Worm (Caenorhabditis elegans): ENCODE results near the gene Y54G2A.15.
"Not testable (repeated sequence)": the region's sequence is repeated elsewhere in the genome, so short reads cannot be mapped to it uniquely, and the experiment has no call there.

The Y54G2A.15 gene

ce11 chrIV:2805525-2805924, 38.3 kb downstream of the Y54G2A.15 start, which contains the start of gene Y54G2A.45 (continued):
- TF ChIP-seq mml-1 (tag; optimal IDR thresholded peaks at IDR 0.05), result no peak
- TF ChIP-seq fos-1 (tag; optimal IDR thresholded peaks at IDR 0.05), result no peak
- no peak for TF ChIP-seq nhr-28 (tag; optimal IDR thresholded peaks at IDR 0.05)
- no peak for TF ChIP-seq eor-1 (tag; optimal IDR thresholded peaks at IDR 0.05)
- TF ChIP-seq elt-1 (tag; optimal IDR thresholded peaks at IDR 0.05), result no peak
- no peak for TF ChIP-seq nhr-237 (tag; optimal IDR thresholded peaks at IDR 0.05)
- no peak for TF ChIP-seq ztf-11 (tag; optimal IDR thresholded peaks at IDR 0.05)
- TF ChIP-seq ceh-28 (tag; optimal IDR thresholded peaks at IDR 0.05), result no peak
- TF ChIP-seq nhr-67 (tag; optimal IDR thresholded peaks at IDR 0.05), result no peak
- TF ChIP-seq skn-1 (tag; optimal IDR thresholded peaks at IDR 0.05), result peak; percentile 83
- no peak for TF ChIP-seq ceh-16 (tag; optimal IDR thresholded peaks at IDR 0.05)
- TF ChIP-seq pha-4 (tag; optimal IDR thresholded peaks at IDR 0.05), result peak; percentile 40
- peak; percentile 31 for TF ChIP-seq nhr-43 (tag; optimal IDR thresholded peaks at IDR 0.05; ENCODE audit: poor library complexity, severe bottlenecking)
- TF ChIP-seq lin-15B (tag; optimal IDR thresholded peaks at IDR 0.05), result peak; percentile 6
- TF ChIP-seq unc-39 (tag; optimal IDR thresholded peaks at IDR 0.05), result no peak
- TF ChIP-seq nfya-1 (tag; optimal IDR thresholded peaks at IDR 0.05; ENCODE audit: insufficient read depth), result peak; percentile 31
- TF ChIP-seq aly-2 (tag; optimal IDR thresholded peaks at IDR 0.05), result no peak
- TF ChIP-seq ztf-4 (tag; optimal IDR thresholded peaks at IDR 0.05), result no peak

- TF ChIP-seq nhr-67 (tag; optimal IDR thresholded peaks at IDR 0.05) (no peak), nfya-1 (tag; optimal IDR thresholded peaks at IDR 0.05; ENCODE audit: insufficient read depth) (no peak), nhr-12 (tag; optimal IDR thresholded peaks at IDR 0.05) (no peak), ZK546.5 (tag; optimal IDR thresholded peaks at IDR 0.05) (no peak), egl-5 (tag; optimal IDR thresholded peaks at IDR 0.05) (no peak), ceh-28 (tag; optimal IDR thresholded peaks at IDR 0.05) (no peak), ceh-82 (tag; optimal IDR thresholded peaks at IDR 0.05) (no peak), fkh-2 (tag; optimal IDR thresholded peaks at IDR 0.05) (no peak), nhr-28 (tag; optimal IDR thresholded peaks at IDR 0.05) (no peak), skn-1 (tag; optimal IDR thresholded peaks at IDR 0.05) (no peak)
These were observed 40.1 kb downstream of the Y54G2A.15 start, which contains the start of gene Y54G2A.32 for ce11 chrIV:2803652-2804051. Gene Y54G2A.32 (plus strand): TSS chrIV:2803952.

ce11 chrIV:2802193-2802592, 41.6 kb downstream of the Y54G2A.15 start:
- peak; percentile 6 for TF ChIP-seq elt-2 (tag; optimal IDR thresholded peaks at IDR 0.05)
- TF ChIP-seq nfya-1 (tag; optimal IDR thresholded peaks at IDR 0.05; ENCODE audit: insufficient read depth), result peak; percentile 2
- TF ChIP-seq pha-4 (tag; optimal IDR thresholded peaks at IDR 0.05), result peak; percentile 12
- no peak for TF ChIP-seq elt-1 (tag; optimal IDR thresholded peaks at IDR 0.05)
- no peak for TF ChIP-seq snpc-4 (tag; optimal IDR thresholded peaks at IDR 0.05)

ce11 chrIV:2801558-2801957, 42.2 kb downstream of the Y54G2A.15 start, which contains the start of gene Y54G2A.44:
Gene Y54G2A.44 (plus strand): TSS chrIV:2801858.
- not testable (repeated sequence) for TF ChIP-seq elt-3 (tag; optimal IDR thresholded peaks at IDR 0.05); sea-2 (GFP tag; optimal IDR thresholded peaks at IDR 0.05); nhr-25 (tag; optimal IDR thresholded peaks at IDR 0.05)

ce11 chrIV:2801004-2801403, 42.8 kb downstream of the Y54G2A.15 start:
- TF ChIP-seq sea-2 (GFP tag; optimal IDR thresholded peaks at IDR 0.05) (no peak), nfya-1 (tag; optimal IDR thresholded peaks at IDR 0.05; ENCODE audit: insufficient read depth) (peak; percentile 16), ceh-28 (tag; optimal IDR thresholded peaks at IDR 0.05) (no peak), fkh-2 (tag; optimal IDR thresholded peaks at IDR 0.05) (no peak), elt-2 (tag; optimal IDR thresholded peaks at IDR 0.05) (peak; percentile 19), egl-27 (tag; optimal IDR thresholded peaks at IDR 0.05) (no peak), hmg-11 (tag; optimal IDR thresholded peaks at IDR 0.05) (peak; percentile 16), fkh-10 (GFP tag; optimal IDR thresholded peaks at IDR 0.05) (no peak), lin-15B (tag; optimal IDR thresholded peaks at IDR 0.05) (peak; percentile 14)

- TF ChIP-seq jun-1 (tag; optimal IDR thresholded peaks at IDR 0.05) (no peak), unc-39 (tag; optimal IDR thresholded peaks at IDR 0.05) (no peak), fos-1 (tag; optimal IDR thresholded peaks at IDR 0.05) (no peak), elt-1 (tag; optimal IDR thresholded peaks at IDR 0.05) (no peak), lin-15B (tag; optimal IDR thresholded peaks at IDR 0.05) (no peak)
These were observed 43.9 kb downstream of the Y54G2A.15 start for ce11 chrIV:2799890-2800289.
